Fruit fly (Drosophila melanogaster) whole organism, embryonic: Measurements from ENCODE around the gene CG31176.

Experiments used
- Abd-B ChIP-seq: fragments of 200-800 bp; sonication (Bioruptor generic); optimal IDR thresholded peaks from 2 replicates; lab custom pipeline; 2018; ENCODE audit warnings: missing biosample characterization, mild to moderate bottlenecking, missing genetic modification characterization, moderate library complexity
- Ada2b ChIP-seq: fragments of 200-800 bp; sonication (Bioruptor generic); IDR thresholded peaks from 2 replicates; pipeline ENCODE4 v1.3.6; 2022; ENCODE audit warnings: missing biosample characterization, missing genetic modification characterization
- Atf-2 ChIP-seq: fragments of 200-800 bp; sonication (Bioruptor generic); optimal IDR thresholded peaks from 2 replicates; lab custom pipeline; 2016; ENCODE audit warnings: missing biosample characterization, missing genetic modification characterization
- B-H1 ChIP-seq: fragments of 200-800 bp; sonication (Bioruptor generic); IDR thresholded peaks from 3 replicates; pipeline ENCODE4 v1.3.6; 2022; ENCODE audit warnings: missing biosample characterization, missing genetic modification characterization
- Bgb ChIP-seq: fragments of 200-800 bp; sonication (Bioruptor generic); IDR thresholded peaks from 2 replicates; pipeline ENCODE4 v1.3.6; 2022; ENCODE audit warnings: missing biosample characterization, missing genetic modification characterization; ENCODE audit not compliant: partially characterized antibody
- CG10274 ChIP-seq: fragments of 200-800 bp; sonication (Bioruptor generic); optimal IDR thresholded peaks from 3 replicates; lab custom pipeline; 2017; ENCODE audit warnings: missing biosample characterization, mild to moderate bottlenecking, missing genetic modification characterization
- CG10366 ChIP-seq: fragments of 200-800 bp; sonication (Bioruptor generic); IDR thresholded peaks from 2 replicates; pipeline ENCODE4 v1.3.6; 2022; ENCODE audit warnings: missing biosample characterization, missing genetic modification characterization
- CG10462 ChIP-seq: fragments of 200-800 bp; sonication (Bioruptor generic); optimal IDR thresholded peaks from 2 replicates; lab custom pipeline; 2016; ENCODE audit warnings: missing biosample characterization, missing genetic modification characterization
- CG10543 ChIP-seq: fragments of 200-800 bp; sonication (Bioruptor generic); optimal IDR thresholded peaks from 3 replicates; lab custom pipeline; 2017; ENCODE audit warnings: missing biosample characterization, mild to moderate bottlenecking, missing genetic modification characterization, moderate library complexity
- CG12155 ChIP-seq: fragments of 200-800 bp; sonication (Bioruptor generic); optimal IDR thresholded peaks from 3 replicates; lab custom pipeline; 2016; ENCODE audit warnings: missing biosample characterization, missing genetic modification characterization
- CG14441 ChIP-seq: fragments of 200-800 bp; sonication (Bioruptor generic); IDR thresholded peaks from 2 replicates; pipeline ENCODE4 v1.3.6; 2022; ENCODE audit warnings: missing biosample characterization, missing genetic modification characterization
- CG15479 ChIP-seq: fragments of 200-800 bp; sonication (Bioruptor generic); optimal IDR thresholded peaks from 3 replicates; lab custom pipeline; 2019; ENCODE audit warnings: missing biosample characterization, mild to moderate bottlenecking, missing genetic modification characterization, moderate library complexity
- CG1647 ChIP-seq: fragments of 200-800 bp; sonication (Bioruptor generic); optimal IDR thresholded peaks from 3 replicates; lab custom pipeline; 2016; ENCODE audit warnings: missing biosample characterization, missing genetic modification characterization
- CG18476 ChIP-seq: fragments of 200-800 bp; sonication (Bioruptor generic); optimal IDR thresholded peaks from 2 replicates; lab custom pipeline; 2016; ENCODE audit warnings: missing biosample characterization, mild to moderate bottlenecking, missing genetic modification characterization
- CG18619 ChIP-seq: fragments of 200-800 bp; sonication (Bioruptor generic); optimal IDR thresholded peaks from 3 replicates; lab custom pipeline; 2017; ENCODE audit warnings: missing biosample characterization, mild to moderate bottlenecking, missing genetic modification characterization
- CG2202 ChIP-seq: fragments of 200-800 bp; sonication (Bioruptor generic); optimal IDR thresholded peaks from 2 replicates; lab custom pipeline; 2018; ENCODE audit warnings: missing biosample characterization, mild to moderate bottlenecking, missing genetic modification characterization
- CG30403 ChIP-seq: fragments of 200-800 bp; sonication (Bioruptor generic); optimal IDR thresholded peaks from 3 replicates; lab custom pipeline; 2016; ENCODE audit warnings: missing biosample characterization, missing genetic modification characterization
- CG31441 ChIP-seq: fragments of 200-800 bp; sonication (Bioruptor generic); IDR thresholded peaks from 2 replicates; pipeline ENCODE4 v1.3.6; 2022; ENCODE audit warnings: missing biosample characterization, missing genetic modification characterization
- CG33213 ChIP-seq: fragments of 200-800 bp; sonication (Bioruptor generic); optimal IDR thresholded peaks from 3 replicates; lab custom pipeline; 2016; ENCODE audit warnings: missing biosample characterization, missing genetic modification characterization
- CG3407 ChIP-seq: fragments of 200-800 bp; sonication (Bioruptor generic); optimal IDR thresholded peaks from 2 replicates; lab custom pipeline; 2018; ENCODE audit warnings: missing biosample characterization, mild to moderate bottlenecking, missing genetic modification characterization
- CG3838 ChIP-seq: fragments of 200-800 bp; sonication (Bioruptor generic); optimal IDR thresholded peaks from 3 replicates; lab custom pipeline; 2016; ENCODE audit warnings: missing biosample characterization, missing genetic modification characterization
- CG8765 ChIP-seq: fragments of 200-800 bp; sonication (Bioruptor generic); IDR thresholded peaks from 2 replicates; pipeline ENCODE4 v1.3.6; 2022; ENCODE audit warnings: missing biosample characterization, missing genetic modification characterization
- CG9437 ChIP-seq: fragments of 200-800 bp; sonication (Bioruptor generic); optimal IDR thresholded peaks from 2 replicates; lab custom pipeline; 2018; ENCODE audit warnings: missing biosample characterization, mild to moderate bottlenecking, missing genetic modification characterization
- Deaf1 ChIP-seq: fragments of 200-800 bp; optimal IDR thresholded peaks from 3 replicates; lab custom pipeline; 2019; ENCODE audit warnings: missing biosample characterization, mild to moderate bottlenecking, missing genetic modification characterization, moderate library complexity
- Ets97D ChIP-seq: fragments of 200-800 bp; sonication (Bioruptor generic); optimal IDR thresholded peaks from 3 replicates; lab custom pipeline; 2016; ENCODE audit warnings: missing biosample characterization, missing genetic modification characterization
- Hmr ChIP-seq: fragments of 200-800 bp; sonication (Bioruptor generic); optimal IDR thresholded peaks from 3 replicates; lab custom pipeline; 2017; ENCODE audit warnings: mild to moderate bottlenecking, missing biosample characterization, missing genetic modification reagents, missing genetic modification characterization
- Hr39 ChIP-seq: fragments of >200 bp; optimal IDR thresholded peaks from 2 replicates; lab custom pipeline; 2017
- Lpt ChIP-seq: fragments of >200 bp; optimal IDR thresholded peaks from 2 replicates; lab custom pipeline; 2018; ENCODE audit warnings: missing biosample characterization, missing genetic modification characterization
- Six4 ChIP-seq: fragments of 200-800 bp; sonication (Bioruptor generic); optimal IDR thresholded peaks from 2 replicates; lab custom pipeline; 2016; ENCODE audit warnings: missing biosample characterization, missing genetic modification characterization
- Sox102F ChIP-seq: fragments of 200-800 bp; sonication (Bioruptor generic); optimal IDR thresholded peaks from 2 replicates; lab custom pipeline; 2018; ENCODE audit warnings: missing biosample characterization, mild to moderate bottlenecking, missing genetic modification characterization, moderate library complexity
- Sry-β ChIP-seq: fragments of 200-800 bp; sonication (Bioruptor generic); optimal IDR thresholded peaks from 2 replicates; lab custom pipeline; 2018; ENCODE audit warnings: missing biosample characterization, mild to moderate bottlenecking, missing genetic modification characterization, moderate library complexity
- aop ChIP-seq: fragments of 200-800 bp; sonication (Bioruptor generic); IDR thresholded peaks from 2 replicates; pipeline ENCODE4 v1.3.6; 2022; ENCODE audit warnings: missing biosample characterization, missing genetic modification characterization
- chinmo ChIP-seq: fragments of 200-800 bp; sonication (Bioruptor generic); IDR thresholded peaks from 4 replicates; pipeline ENCODE4 v1.3.6; 2022; ENCODE audit warnings: missing biosample characterization, missing genetic modification characterization; ENCODE audit not compliant: partially characterized antibody
- dati ChIP-seq: fragments of 200-800 bp; sonication (Bioruptor generic); IDR thresholded peaks from 2 replicates; pipeline ENCODE4 v1.3.6; 2022; ENCODE audit warnings: missing biosample characterization, missing genetic modification characterization
- fd96Cb ChIP-seq: fragments of 200-800 bp; sonication (Bioruptor generic); optimal IDR thresholded peaks from 2 replicates; lab custom pipeline; 2018; ENCODE audit warnings: missing biosample characterization, mild to moderate bottlenecking, missing genetic modification characterization, moderate library complexity
- gcm ChIP-seq: fragments of 200-800 bp; sonication (Bioruptor generic); optimal IDR thresholded peaks from 2 replicates; lab custom pipeline; 2019; ENCODE audit warnings: missing biosample characterization, mild to moderate bottlenecking, missing genetic modification characterization, moderate library complexity
- grau ChIP-seq: fragments of 200-800 bp; optimal IDR thresholded peaks from 3 replicates; lab custom pipeline; 2019; ENCODE audit warnings: missing biosample characterization, mild to moderate bottlenecking, missing genetic modification characterization, moderate library complexity
- hkb ChIP-seq, 2 experiments: fragments of 200-800 bp in 1 of 2; fragments of >200 bp in 1 of 2; sonication (Bioruptor generic) in 1 of 2; IDR thresholded peaks in 1 of 2; optimal IDR thresholded peaks in 1 of 2; 2 replicates each; pipeline versions ENCODE4 v1.3.6 to Lab custom; 2017 to 2022; ENCODE audit warnings: missing biosample characterization in 1 of 2, missing genetic modification characterization in 1 of 2
- ken ChIP-seq: fragments of 200-800 bp; sonication (Bioruptor generic); IDR thresholded peaks from 3 replicates; pipeline ENCODE4 v1.3.6; 2022; ENCODE audit warnings: missing biosample characterization, missing genetic modification characterization
- prd ChIP-seq, 3 experiments: fragments of >200 bp in 2 of 3; fragments of 200-800 bp in 1 of 3; sonication (Bioruptor generic) in 1 of 3; optimal IDR thresholded peaks in 2 of 3; IDR thresholded peaks in 1 of 3; 2 replicates in 2 of 3; 3 replicates in 1 of 3; pipeline versions ENCODE4 v1.3.6 to Lab custom; 2017 to 2022; ENCODE audit warnings: missing biosample characterization in 1 of 3, missing genetic modification characterization in 1 of 3
- run ChIP-seq: fragments of 200-800 bp; sonication (Bioruptor generic); optimal IDR thresholded peaks from 3 replicates; lab custom pipeline; 2018; ENCODE audit warnings: missing biosample characterization, mild to moderate bottlenecking, missing genetic modification characterization
- schlank ChIP-seq: fragments of 200-800 bp; sonication (Bioruptor generic); optimal IDR thresholded peaks from 2 replicates; lab custom pipeline; 2018; ENCODE audit warnings: missing biosample characterization, mild to moderate bottlenecking, missing genetic modification characterization
- shn ChIP-seq: fragments of 200-800 bp; sonication (Bioruptor generic); optimal IDR thresholded peaks from 3 replicates; lab custom pipeline; 2016; ENCODE audit warnings: missing biosample characterization, missing genetic modification characterization
- tll ChIP-seq, 2 experiments: fragments of 200-800 bp in 1 of 2; fragments of >200 bp in 1 of 2; sonication (Bioruptor generic) in 1 of 2; optimal IDR thresholded peaks; 2 replicates each; lab custom pipeline; 2017 to 2019; ENCODE audit warnings: missing biosample characterization in 2 of 2, missing genetic modification characterization in 2 of 2, mild to moderate bottlenecking in 1 of 2, moderate library complexity in 1 of 2
- ttk ChIP-seq: fragments of 200-800 bp; sonication (Bioruptor generic); IDR thresholded peaks from 2 replicates; pipeline ENCODE4 v2.1.2; 2022; ENCODE audit warnings: missing biosample characterization, missing genetic modification characterization
- unpg ChIP-seq: fragments of 200-800 bp; sonication (Bioruptor generic); optimal IDR thresholded peaks from 3 replicates; lab custom pipeline; 2018; ENCODE audit warnings: missing biosample characterization, mild to moderate bottlenecking, missing genetic modification characterization, moderate library complexity

Gene CG31176

dm6 chr3R:21662501-21663007 is 56.9 kb downstream of the CG31176 start, which contains the start of gene Archease (continued):
- TF ChIP-seq Sry-β (no peak), CG10543 (GFP tag; lab: Kevin White, UChicago) (peak; percentile 51), aop (no peak), B-H1 (GFP tag; lab: Robert Waterston, UW) (no peak; the same call in 2 of the 3 replicates), CG2202 (tag; lab: Kevin White, UChicago) (peak; percentile 43), CG3838 (peak; percentile 15), gcm (peak; percentile 61), CG10274 (GFP tag; lab: Kevin White, UChicago) (no peak), prd (optimal IDR thresholded peaks at IDR 0.05; lab: Kevin White, UChicago) (no peak), prd (GFP tag; IDR thresholded peaks at IDR 0.05; lab: Robert Waterston, UW) (no peak), CG14441 (GFP tag; lab: Robert Waterston, UW) (no peak), hkb (optimal IDR thresholded peaks at IDR 0.05; lab: Kevin White, UChicago) (no peak), hkb (GFP tag; IDR thresholded peaks at IDR 0.05; lab: Robert Waterston, UW) (peak; percentile 74), Lpt (GFP tag; lab: Kevin White, UChicago) (no peak), Ets97D (GFP tag; lab: Kevin White, UChicago) (peak; percentile 84), CG18619 (GFP tag; lab: Kevin White, UChicago) (peak; percentile 30), fd96Cb (peak; percentile 34), unpg (GFP tag; lab: Kevin White, UChicago) (peak; percentile 71), CG30403 (GFP tag; lab: Kevin White, UChicago) (peak; percentile 46), tll (GFP tag; optimal IDR thresholded peaks at IDR 0.05; lab: Kevin White, UChicago) (no peak), schlank (tag; lab: Kevin White, UChicago) (peak; percentile 18), Bgb (GFP tag; lab: Robert Waterston, UW) (no peak), Sox102F (no peak), CG18476 (no peak), Deaf1 (tag; lab: Kevin White, UChicago) (no peak), CG10366 (GFP tag; lab: Robert Waterston, UW) (peak; percentile 34), Abd-B (GFP tag; lab: Kevin White, UChicago) (no peak), grau (tag; lab: Kevin White, UChicago) (peak; percentile 70), CG31441 (GFP tag; lab: Robert Waterston, UW) (peak; percentile 64), CG15479 (GFP tag; lab: Kevin White, UChicago) (no peak), CG8765 (GFP tag; lab: Robert Waterston, UW) (no peak), dati (GFP tag; lab: Robert Waterston, UW) (no peak), CG9437 (GFP tag; lab: Kevin White, UChicago) (peak; percentile 6), CG1647 (GFP tag; lab: Kevin White, UChicago) (no peak), run (peak; percentile 3), Hr39 (lab: Kevin White, UChicago) (no peak), Atf-2 (GFP tag; lab: Kevin White, UChicago) (no peak), CG33213 (GFP tag; lab: Kevin White, UChicago) (no peak), chinmo (GFP tag; lab: Robert Waterston, UW) (no peak), ttk (no peak), CG12155 (no peak), Ada2b (GFP tag; lab: Robert Waterston, UW) (0 out of 2 replicates have a peak, but pooled peaks have one; percentile 25), CG3407 (GFP tag; lab: Kevin White, UChicago) (no peak), Hmr (GFP tag; lab: Kevin White, UChicago) (peak; percentile 68), CG10462 (no peak), shn (GFP tag; lab: Kevin White, UChicago) (no peak), ken (GFP tag; lab: Robert Waterston, UW) (no peak), Six4 (no peak)
